Fruit fly (Drosophila melanogaster): ENCODE data around the gene CG7888.
A peak's percentile ranks its signal among the peaks of the same experiment; 100 is the strongest.

The CG7888 gene

DNA sequence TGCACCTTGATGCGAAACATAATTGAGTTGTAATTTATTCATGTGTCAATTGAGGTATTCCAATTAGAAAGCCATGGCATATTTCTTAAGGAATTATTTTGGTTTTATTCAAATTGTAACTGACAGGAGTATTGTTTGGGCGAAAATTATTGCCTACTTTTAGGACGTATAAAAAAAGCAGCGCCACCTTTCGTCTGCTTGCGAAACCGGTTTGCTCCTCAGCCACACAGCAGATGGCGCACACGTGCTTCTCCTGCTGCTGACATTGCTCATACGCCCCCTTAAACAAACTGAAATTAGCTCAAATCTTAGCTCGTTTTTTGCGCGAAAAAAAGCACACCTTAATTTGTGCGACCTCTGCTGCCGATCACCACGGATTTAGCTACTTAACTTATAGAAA, 6.0 kb upstream of the CG7888 start (continued):
- TF ChIP-seq dati (GFP tag; IDR thresholded peaks at IDR 0.05): peak; percentile 36; the same call in 1 of the 2 replicates
- TF ChIP-seq CG2116 (GFP tag; optimal IDR thresholded peaks at IDR 0.05): peak; percentile 47
- no peak for TF ChIP-seq Doc2 (GFP tag; IDR thresholded peaks at IDR 0.05)
- peak; percentile 52; the same call in 1 of the 2 replicates for TF ChIP-seq CG4730 (GFP tag; IDR thresholded peaks at IDR 0.05)
- peak; percentile 66 for TF ChIP-seq CG5180 (GFP tag; optimal IDR thresholded peaks at IDR 0.05)
- peak; percentile 17 for TF ChIP-seq pfk (GFP tag; optimal IDR thresholded peaks at IDR 0.05)
- TF ChIP-seq pita (GFP tag; optimal IDR thresholded peaks at IDR 0.05): peak; percentile 26
- peak; percentile 85 for TF ChIP-seq dysf (GFP tag; IDR thresholded peaks at IDR 0.05)
- TF ChIP-seq wor (GFP tag; IDR thresholded peaks at IDR 0.05): no peak
- TF ChIP-seq NC2β (GFP tag; optimal IDR thresholded peaks at IDR 0.05): peak; percentile 85
- TF ChIP-seq amos (GFP tag; IDR thresholded peaks at IDR 0.05; ENCODE audit: partially characterized antibody): peak; percentile 20; the same call in 1 of the 2 replicates
- TF ChIP-seq gsb-n (tag; optimal IDR thresholded peaks at IDR 0.05): peak; percentile 10
- TF ChIP-seq CG13775 (GFP tag; optimal IDR thresholded peaks at IDR 0.05): peak; percentile 51
- TF ChIP-seq CG9215 (GFP tag; IDR thresholded peaks at IDR 0.05): peak; percentile 65; the same call in 1 of the 2 replicates
- TF ChIP-seq CG7839 (tag; optimal IDR thresholded peaks at IDR 0.05): peak; percentile 82
- peak; percentile 45 for TF ChIP-seq jing (GFP tag; optimal IDR thresholded peaks at IDR 0.05)
- TF ChIP-seq CG11723 (GFP tag; optimal IDR thresholded peaks at IDR 0.05): peak; percentile 65
- peak; percentile 77 for TF ChIP-seq pb (GFP tag; optimal IDR thresholded peaks at IDR 0.05)
- TF ChIP-seq pho (GFP tag; optimal IDR thresholded peaks at IDR 0.05): peak; percentile 21
- 0 out of 3 replicates have a peak, but pooled peaks have one; percentile 9 for TF ChIP-seq CG6791 (GFP tag; IDR thresholded peaks at IDR 0.05; ENCODE audit: partially characterized antibody)
- no peak for TF ChIP-seq Eip74EF (GFP tag; optimal IDR thresholded peaks at IDR 0.05)
- TF ChIP-seq dmrt99B (tag; optimal IDR thresholded peaks at IDR 0.05): peak; percentile 54
- peak; percentile 54 for TF ChIP-seq CG10462 (GFP tag; optimal IDR thresholded peaks at IDR 0.05)
- TF ChIP-seq CG8281 (tag; optimal IDR thresholded peaks at IDR 0.05): peak; percentile 48
- peak; percentile 42 for TF ChIP-seq CG6765 (GFP tag; optimal IDR thresholded peaks at IDR 0.05)
- peak; percentile 57; the same call in 1 of the 2 replicates for TF ChIP-seq Ada2b (GFP tag; IDR thresholded peaks at IDR 0.05)
- TF ChIP-seq Trl (optimal IDR thresholded peaks at IDR 0.05): no peak
- peak; percentile 82 for TF ChIP-seq Trl (GFP tag; optimal IDR thresholded peaks at IDR 0.05)
- peak; percentile 46 for TF ChIP-seq CG12659 (GFP tag; optimal IDR thresholded peaks at IDR 0.05)
- TF ChIP-seq Bteb2 (GFP tag; optimal IDR thresholded peaks at IDR 0.05): no peak
- no peak for TF ChIP-seq ato (GFP tag; IDR thresholded peaks at IDR 0.05; ENCODE audit: partially characterized antibody)
- TF ChIP-seq tup (GFP tag; optimal IDR thresholded peaks at IDR 0.05): no peak
- TF ChIP-seq al (GFP tag; IDR thresholded peaks at IDR 0.05): no peak
- TF ChIP-seq Hr78 (GFP tag; optimal IDR thresholded peaks at IDR 0.05): no peak
- TF ChIP-seq CG8089 (GFP tag; optimal IDR thresholded peaks at IDR 0.05): peak; percentile 91
- peak; percentile 86 for TF ChIP-seq onecut (GFP tag; IDR thresholded peaks at IDR 0.05)
- peak; percentile 59 for TF ChIP-seq CG18764 (GFP tag; optimal IDR thresholded peaks at IDR 0.05)
- TF ChIP-seq CG15011 (GFP tag; optimal IDR thresholded peaks at IDR 0.05): peak; percentile 16
- TF ChIP-seq GATAe (GFP tag; conservative IDR thresholded peaks at IDR 0.05): no peak
- no peak for TF ChIP-seq hb (GFP tag; IDR thresholded peaks at IDR 0.05; ENCODE audit: partially characterized antibody)
- TF ChIP-seq H15 (GFP tag; IDR thresholded peaks at IDR 0.05): peak; percentile 77
- peak; percentile 57 for TF ChIP-seq chn (GFP tag; optimal IDR thresholded peaks at IDR 0.05)
- TF ChIP-seq CG15073 (GFP tag; optimal IDR thresholded peaks at IDR 0.05): no peak
- TF ChIP-seq chm (GFP tag; IDR thresholded peaks at IDR 0.05): peak; percentile 77
- TF ChIP-seq Dek (tag; optimal IDR thresholded peaks at IDR 0.05): peak; percentile 48
- peak; percentile 89 for TF ChIP-seq CG10979 (tag; optimal IDR thresholded peaks at IDR 0.05)
- no peak for TF ChIP-seq tna (GFP tag; IDR thresholded peaks at IDR 0.05; ENCODE audit: partially characterized antibody)
- no peak for TF ChIP-seq CG17186 (GFP tag; optimal IDR thresholded peaks at IDR 0.05)
- peak; percentile 44; the same call in 1 of the 2 replicates for TF ChIP-seq bowl (GFP tag; IDR thresholded peaks at IDR 0.05)
- TF ChIP-seq schlank (tag; optimal IDR thresholded peaks at IDR 0.05): peak; percentile 42

Data from whole organism, embryonic.